Fruit fly (Drosophila melanogaster): Measurements from ENCODE around the gene Jon99Fi.

The Jon99Fi gene

dm6 chr3R:30450224-30450623 is 38.5 kb upstream of the Jon99Fi start (continued):
- TF ChIP-seq Gsc (GFP tag; IDR thresholded peaks at IDR 0.05) = no peak
- TF ChIP-seq Dip3 (GFP tag; optimal IDR thresholded peaks at IDR 0.05) = no peak
- TF ChIP-seq Trl (optimal IDR thresholded peaks at IDR 0.05) = peak; percentile 85 to 95
- TF ChIP-seq Trl (GFP tag; optimal IDR thresholded peaks at IDR 0.05) = peak; percentile 82
- peak; percentile 89 for TF ChIP-seq CG3726 (GFP tag; IDR thresholded peaks at IDR 0.05)
- peak; percentile 90; the same call in 1 of the 2 replicates for TF ChIP-seq CG1024 (GFP tag; IDR thresholded peaks at IDR 0.05)
- no peak for TF ChIP-seq zen2 (GFP tag; IDR thresholded peaks at IDR 0.05; ENCODE audit: partially characterized antibody)
- no peak for TF ChIP-seq sc (optimal IDR thresholded peaks at IDR 0.05)
- peak; percentile 83 for TF ChIP-seq sc (GFP tag; optimal IDR thresholded peaks at IDR 0.05)
- TF ChIP-seq dm (GFP tag; optimal IDR thresholded peaks at IDR 0.05) = peak; percentile 56
- peak; percentile 23 for TF ChIP-seq sd (tag; optimal IDR thresholded peaks at IDR 0.05)
- TF ChIP-seq CG11398 (GFP tag; optimal IDR thresholded peaks at IDR 0.05) = peak; percentile 70
- peak; percentile 89 for TF ChIP-seq nau (GFP tag; optimal IDR thresholded peaks at IDR 0.05)
- peak; percentile 54 to 74 for TF ChIP-seq chif (GFP tag; optimal IDR thresholded peaks at IDR 0.05)
- TF ChIP-seq CG8388 (GFP tag; optimal IDR thresholded peaks at IDR 0.05) = peak; percentile 26
- no peak for TF ChIP-seq Hr39 (optimal IDR thresholded peaks at IDR 0.05)
- peak; percentile 87 for TF ChIP-seq CG1647 (GFP tag; optimal IDR thresholded peaks at IDR 0.05)
- TF ChIP-seq cad (GFP tag; optimal IDR thresholded peaks at IDR 0.05) = no peak
- peak; percentile 67 for TF ChIP-seq Sox100B (GFP tag; optimal IDR thresholded peaks at IDR 0.05)
- TF ChIP-seq CG13287 (GFP tag; IDR thresholded peaks at IDR 0.05; ENCODE audit: partially characterized antibody) = peak; percentile 31
- no peak for TF ChIP-seq nmo (GFP tag; optimal IDR thresholded peaks at IDR 0.05)
- TF ChIP-seq kay (GFP tag; optimal IDR thresholded peaks at IDR 0.05) = peak; percentile 28
- TF ChIP-seq maf-S (GFP tag; optimal IDR thresholded peaks at IDR 0.05) = peak; percentile 82
- peak; percentile 91 for TF ChIP-seq ATbp (GFP tag; optimal IDR thresholded peaks at IDR 0.05)
- peak; percentile 74 for TF ChIP-seq cwo (GFP tag; optimal IDR thresholded peaks at IDR 0.05)
- TF ChIP-seq CG11723 (GFP tag; optimal IDR thresholded peaks at IDR 0.05) = peak; percentile 78
- peak; percentile 86 for TF ChIP-seq vvl (GFP tag; IDR thresholded peaks at IDR 0.05)
- TF ChIP-seq esg (GFP tag; conservative IDR thresholded peaks at IDR 0.05) = no peak
- no peak; the same call in 2 of the 3 replicates for TF ChIP-seq croc (GFP tag; conservative IDR thresholded peaks at IDR 0.05)
- no peak for TF ChIP-seq Lim3 (GFP tag; IDR thresholded peaks at IDR 0.05)
- peak; percentile 59 for TF ChIP-seq CG1603 (tag; optimal IDR thresholded peaks at IDR 0.05)

dm6 chr3R:30450690-30451343 is 37.9 kb upstream of the Jon99Fi start:
- TF ChIP-seq CG11695 (GFP tag; IDR thresholded peaks at IDR 0.05) (0 out of 3 replicates have a peak, but pooled peaks have one; percentile 4), D19B (GFP tag; optimal IDR thresholded peaks at IDR 0.05) (peak; percentile 54), CG14050 (GFP tag; IDR thresholded peaks at IDR 0.05) (no peak), Mad (GFP tag; optimal IDR thresholded peaks at IDR 0.05) (no peak), Pdp1 (GFP tag; optimal IDR thresholded peaks at IDR 0.05) (peak in 1 of 2 experiments; percentile 1), Usf (GFP tag; optimal IDR thresholded peaks at IDR 0.05) (no peak), Bgb (GFP tag; IDR thresholded peaks at IDR 0.05; ENCODE audit: partially characterized antibody) (peak; percentile 50; the same call in 1 of the 2 replicates), HLH4C (GFP tag; IDR thresholded peaks at IDR 0.05; ENCODE audit: partially characterized antibody) (peak; percentile 51; the same call in 2 of the 3 replicates), CG15479 (GFP tag; optimal IDR thresholded peaks at IDR 0.05) (no peak), Rx (GFP tag; IDR thresholded peaks at IDR 0.05) (0 out of 2 replicates have a peak, but pooled peaks have one; percentile 6)
